Fruit fly (Drosophila melanogaster): ENCODE data around the gene CG18530.

Gene CG18530

dm6 chr3R:12647954-12648353 is 14.8 kb downstream of the CG18530 start, which contains the start of gene Dtg (continued):
- TF ChIP-seq CG10431 (GFP tag; optimal IDR thresholded peaks at IDR 0.05): no peak
- no peak for TF ChIP-seq bab2 (GFP tag; optimal IDR thresholded peaks at IDR 0.05)
- peak in 1 of 2 experiments; percentile 0 for TF ChIP-seq insv (GFP tag; optimal IDR thresholded peaks at IDR 0.05)
- TF ChIP-seq cg (GFP tag; optimal IDR thresholded peaks at IDR 0.05): peak; percentile 68
- peak; percentile 42 for TF ChIP-seq CG17829 (tag; optimal IDR thresholded peaks at IDR 0.05)
- TF ChIP-seq CG11723 (GFP tag; optimal IDR thresholded peaks at IDR 0.05): no peak
- TF ChIP-seq Sry-δ (GFP tag; optimal IDR thresholded peaks at IDR 0.05): no peak
- no peak for TF ChIP-seq Side (GFP tag; optimal IDR thresholded peaks at IDR 0.05)
- TF ChIP-seq CG6175 (GFP tag; IDR thresholded peaks at IDR 0.05): no peak
- no peak for TF ChIP-seq CG4282 (GFP tag; optimal IDR thresholded peaks at IDR 0.05)
- no peak for TF ChIP-seq CG8478 (optimal IDR thresholded peaks at IDR 0.05)
- TF ChIP-seq unc-4 (GFP tag; IDR thresholded peaks at IDR 0.05; ENCODE audit: partially characterized antibody): no peak
- no peak for TF ChIP-seq E2f2 (GFP tag; IDR thresholded peaks at IDR 0.05)
- peak; percentile 40; the same call in 1 of the 2 replicates for TF ChIP-seq ara (GFP tag; IDR thresholded peaks at IDR 0.05)
- TF ChIP-seq CG8924 (tag; optimal IDR thresholded peaks at IDR 0.05): peak; percentile 10
- TF ChIP-seq CG1647 (GFP tag; optimal IDR thresholded peaks at IDR 0.05): no peak
- TF ChIP-seq CG13296 (GFP tag; optimal IDR thresholded peaks at IDR 0.05): no peak
- no peak for TF ChIP-seq Nf-YC (tag; optimal IDR thresholded peaks at IDR 0.05)
- peak; percentile 72 for TF ChIP-seq Jarid2 (GFP tag; optimal IDR thresholded peaks at IDR 0.05)
- TF ChIP-seq Max (GFP tag; optimal IDR thresholded peaks at IDR 0.05): no peak
- TF ChIP-seq gsb (GFP tag; IDR thresholded peaks at IDR 0.05): no peak
- TF ChIP-seq Chrac-16 (GFP tag; optimal IDR thresholded peaks at IDR 0.05): no peak
- 0 out of 3 replicates have a peak, but pooled peaks have one; percentile 52 for TF ChIP-seq ci (GFP tag; IDR thresholded peaks at IDR 0.05)
- peak; percentile 52 for TF ChIP-seq sd (tag; optimal IDR thresholded peaks at IDR 0.05)
- TF ChIP-seq exex (tag; optimal IDR thresholded peaks at IDR 0.05): no peak
- TF ChIP-seq Dp (GFP tag; optimal IDR thresholded peaks at IDR 0.05): no peak
- TF ChIP-seq rib (GFP tag; IDR thresholded peaks at IDR 0.05): no peak
- TF ChIP-seq CG3407 (GFP tag; optimal IDR thresholded peaks at IDR 0.05): no peak
- TF ChIP-seq lov (optimal IDR thresholded peaks at IDR 0.05): no peak
- no peak for TF ChIP-seq lov (GFP tag; IDR thresholded peaks at IDR 0.05)
- TF ChIP-seq ind (GFP tag; optimal IDR thresholded peaks at IDR 0.05): no peak
- TF ChIP-seq grn (GFP tag; optimal IDR thresholded peaks at IDR 0.05): no peak
- TF ChIP-seq D (optimal IDR thresholded peaks at IDR 0.05): no peak
- no peak for TF ChIP-seq D (GFP tag; optimal IDR thresholded peaks at IDR 0.05)
- TF ChIP-seq CG8765 (GFP tag; IDR thresholded peaks at IDR 0.05): no peak
- TF ChIP-seq zfh2 (GFP tag; optimal IDR thresholded peaks at IDR 0.05): no peak
- TF ChIP-seq fd102C (GFP tag; optimal IDR thresholded peaks at IDR 0.05): no peak
- TF ChIP-seq pzg (GFP tag; optimal IDR thresholded peaks at IDR 0.05): no peak
- no peak for TF ChIP-seq CG12155 (GFP tag; optimal IDR thresholded peaks at IDR 0.05)
- no peak for TF ChIP-seq CG12942 (GFP tag; optimal IDR thresholded peaks at IDR 0.05)
- TF ChIP-seq CG6654 (GFP tag; optimal IDR thresholded peaks at IDR 0.05): no peak
- TF ChIP-seq CG33213 (GFP tag; optimal IDR thresholded peaks at IDR 0.05): no peak
- TF ChIP-seq Dip3 (GFP tag; optimal IDR thresholded peaks at IDR 0.05): no peak
- no peak for TF ChIP-seq CG10462 (GFP tag; optimal IDR thresholded peaks at IDR 0.05)
- TF ChIP-seq hkb (optimal IDR thresholded peaks at IDR 0.05): no peak
- no peak for TF ChIP-seq hkb (GFP tag; IDR thresholded peaks at IDR 0.05)
- no peak for TF ChIP-seq H15 (GFP tag; IDR thresholded peaks at IDR 0.05)
- no peak for TF ChIP-seq CG11560 (tag; IDR thresholded peaks at IDR 0.05)
- TF ChIP-seq onecut (GFP tag; IDR thresholded peaks at IDR 0.05): no peak
- no peak for TF ChIP-seq dmrt99B (tag; optimal IDR thresholded peaks at IDR 0.05)
- TF ChIP-seq zen2 (GFP tag; IDR thresholded peaks at IDR 0.05; ENCODE audit: partially characterized antibody): no peak
- no peak for TF ChIP-seq Abd-B (GFP tag; optimal IDR thresholded peaks at IDR 0.05)
- TF ChIP-seq CG9215 (GFP tag; IDR thresholded peaks at IDR 0.05): no peak
- TF ChIP-seq sens-2 (GFP tag; IDR thresholded peaks at IDR 0.05): no peak

Measured in whole organism, embryonic.